1 worm cellular context compared by ENCODE assay signal in genomic region chrV:14645817-14646789, ce11.
TF ChIP-seq lines count a peak whose summit lies in the region.

Gene rfc-1 (minus strand): TSS chrV:14645979.
Gene pmp-3 (plus strand): TSS chrV:14646739.

TF ChIP-seq in whole organism, L1 larva, 84 proteins besides CTCF, POLR2A, EP300 and RAD21 (continued from another document):
- TF ChIP-seq unc-86 (tag; optimal IDR thresholded peaks at IDR 0.05; lab: Kevin White, UChicago) (no peak), skn-1 (tag; optimal IDR thresholded peaks at IDR 0.05; lab: Kevin White, UChicago) (peak; percentile 22), dsc-1 (tag; optimal IDR thresholded peaks at IDR 0.05; lab: Kevin White, UChicago) (peak; percentile 2), blmp-1 (tag; optimal IDR thresholded peaks at IDR 0.05; lab: Kevin White, UChicago) (peak; percentile 93), unc-62 (GFP tag; optimal IDR thresholded peaks at IDR 0.05; lab: Kevin White, UChicago) (no peak), nhr-71 (tag; optimal IDR thresholded peaks at IDR 0.05; lab: Kevin White, UChicago) (peak; percentile 42), dpl-1 (GFP tag; optimal IDR thresholded peaks at IDR 0.05; lab: Kevin White, UChicago) (peak; percentile 82 to 88 (median 86)), nhr-76 (tag; optimal IDR thresholded peaks at IDR 0.05; lab: Kevin White, UChicago) (no peak), swsn-7 (tag; optimal IDR thresholded peaks at IDR 0.05; lab: Kevin White, UChicago) (peak; percentile 9), ceh-8 (GFP tag; optimal IDR thresholded peaks at IDR 0.05; lab: Kevin White, UChicago) (no peak), hlh-4 (tag; optimal IDR thresholded peaks at IDR 0.05; lab: Kevin White, UChicago) (no peak), mef-2 (tag; optimal IDR thresholded peaks at IDR 0.05; lab: Kevin White, UChicago) (no peak), tbx-2 (tag; optimal IDR thresholded peaks at IDR 0.05; lab: Kevin White, UChicago) (peak; percentile 22), snu-23 (GFP tag; optimal IDR thresholded peaks at IDR 0.05; lab: Kevin White, UChicago) (peak; percentile 36), lsy-2 (tag; optimal IDR thresholded peaks at IDR 0.05; lab: Kevin White, UChicago) (peak; percentile 7 to 74)
